Worm (Caenorhabditis elegans): ENCODE data around the gene rbm-22.

rbm-22 gene

ce11 chrIV:10896512-10896911 is 35.3 kb downstream of the rbm-22 start, which contains the start of gene srlf-13:
TSS of gene srlf-13 (minus strand) at chrIV:10896612.
- TF ChIP-seq sma-9 (GFP tag; optimal IDR thresholded peaks at IDR 0.05) = no peak
- TF ChIP-seq sma-9 (tag; optimal IDR thresholded peaks at IDR 0.05) = no peak
- TF ChIP-seq nhr-25 (tag; optimal IDR thresholded peaks at IDR 0.05) = no peak
- TF ChIP-seq ceh-16 (tag; optimal IDR thresholded peaks at IDR 0.05) = no peak
- TF ChIP-seq mdl-1 (tag; optimal IDR thresholded peaks at IDR 0.05) = no peak
- no peak for TF ChIP-seq ama-1 (optimal IDR thresholded peaks at IDR 0.05)
- TF ChIP-seq alr-1 (tag; optimal IDR thresholded peaks at IDR 0.05) = no peak
- TF ChIP-seq lsy-2 (tag; optimal IDR thresholded peaks at IDR 0.05) = no peak

DNA sequence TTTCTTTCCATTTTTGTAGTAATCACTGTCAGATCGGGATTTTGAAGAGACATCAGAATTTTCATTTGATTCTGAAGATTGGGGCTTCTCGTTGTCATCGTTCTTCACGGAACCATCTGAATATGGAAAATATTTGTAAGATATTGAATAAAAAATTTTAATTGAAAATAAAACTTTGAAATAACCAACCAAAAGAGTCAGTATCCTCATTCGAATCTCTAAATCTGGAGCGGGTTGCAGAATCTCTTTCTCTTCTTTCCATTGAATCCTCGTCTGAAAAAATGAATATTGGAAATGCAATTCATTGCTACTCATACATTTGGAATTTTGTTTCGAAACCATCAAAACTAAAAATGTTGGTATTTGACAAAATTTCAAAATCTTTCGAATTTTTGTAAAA is 37.0 kb downstream of the rbm-22 start:
- TF ChIP-seq ama-1 (optimal IDR thresholded peaks at IDR 0.05) (no peak), egl-27 (tag; optimal IDR thresholded peaks at IDR 0.05) (no peak), ztf-4 (tag; optimal IDR thresholded peaks at IDR 0.05) (no peak), nhr-21 (tag; optimal IDR thresholded peaks at IDR 0.05) (no peak), F13H6.1 (tag; optimal IDR thresholded peaks at IDR 0.05) (no peak), peb-1 (tag; optimal IDR thresholded peaks at IDR 0.05) (no peak), skn-1 (tag; optimal IDR thresholded peaks at IDR 0.05) (no peak)

ce11 chrIV:10899091-10899490 is 37.9 kb downstream of the rbm-22 start, which contains the start of the genes F13E9.9 and F13E9.19:
TSS of gene F13E9.9 (minus strand) at chrIV:10899191.
TSS of gene F13E9.19 (plus strand) at chrIV:10899406.
- TF ChIP-seq aly-2 (tag; optimal IDR thresholded peaks at IDR 0.05) (no peak), crh-2 (tag; optimal IDR thresholded peaks at IDR 0.05) (no peak), nhr-77 (tag; optimal IDR thresholded peaks at IDR 0.05) (no peak), nhr-11 (tag; optimal IDR thresholded peaks at IDR 0.05) (no peak)

ce11 chrIV:10900083-10900482 is 38.9 kb downstream of the rbm-22 start, which contains the start of gene srlf-30:
TSS of gene srlf-30 (plus strand) at chrIV:10900383.
- TF ChIP-seq sma-9 (GFP tag; optimal IDR thresholded peaks at IDR 0.05) = no peak
- no peak for TF ChIP-seq sma-9 (tag; optimal IDR thresholded peaks at IDR 0.05)
- TF ChIP-seq ama-1 (optimal IDR thresholded peaks at IDR 0.05) = no peak
- no peak for TF ChIP-seq R02D3.7 (tag; optimal IDR thresholded peaks at IDR 0.05)
- no peak for TF ChIP-seq ceh-16 (tag; optimal IDR thresholded peaks at IDR 0.05)
- no peak for TF ChIP-seq nhr-10 (tag; optimal IDR thresholded peaks at IDR 0.05)
- no peak for TF ChIP-seq fos-1 (tag; optimal IDR thresholded peaks at IDR 0.05)
- TF ChIP-seq nhr-237 (tag; optimal IDR thresholded peaks at IDR 0.05) = no peak
- TF ChIP-seq nhr-12 (tag; optimal IDR thresholded peaks at IDR 0.05) = no peak
- no peak for TF ChIP-seq snpc-4 (tag; optimal IDR thresholded peaks at IDR 0.05)
- TF ChIP-seq mab-5 (tag; optimal IDR thresholded peaks at IDR 0.05) = no peak
- no peak for TF ChIP-seq peb-1 (tag; optimal IDR thresholded peaks at IDR 0.05)
- no peak for TF ChIP-seq zag-1 (tag; optimal IDR thresholded peaks at IDR 0.05)
- no peak for TF ChIP-seq F13H6.1 (tag; optimal IDR thresholded peaks at IDR 0.05)
- no peak for TF ChIP-seq nhr-77 (tag; optimal IDR thresholded peaks at IDR 0.05)
- no peak for TF ChIP-seq lsy-2 (tag; optimal IDR thresholded peaks at IDR 0.05)
- TF ChIP-seq blmp-1 (tag; optimal IDR thresholded peaks at IDR 0.05; ENCODE audit: insufficient read depth) = no peak
- no peak for TF ChIP-seq nhr-25 (tag; optimal IDR thresholded peaks at IDR 0.05)
- no peak for TF ChIP-seq ztf-11 (tag; optimal IDR thresholded peaks at IDR 0.05)
- TF ChIP-seq lin-11 (tag; optimal IDR thresholded peaks at IDR 0.05) = no peak
- no peak for TF ChIP-seq nhr-129 (tag; optimal IDR thresholded peaks at IDR 0.05)

ce11 chrIV:10902476-10902875 is 41.3 kb downstream of the rbm-22 start:
- no peak for TF ChIP-seq egl-27 (tag; optimal IDR thresholded peaks at IDR 0.05)
- TF ChIP-seq sma-9 (GFP tag; optimal IDR thresholded peaks at IDR 0.05) = no peak
- TF ChIP-seq sma-9 (tag; optimal IDR thresholded peaks at IDR 0.05) = no peak
- TF ChIP-seq nhr-23 (tag; optimal IDR thresholded peaks at IDR 0.05) = no peak
- TF ChIP-seq nhr-11 (tag; optimal IDR thresholded peaks at IDR 0.05) = no peak
- no peak for TF ChIP-seq blmp-1 (tag; optimal IDR thresholded peaks at IDR 0.05; ENCODE audit: insufficient read depth)
- no peak for TF ChIP-seq ceh-82 (tag; optimal IDR thresholded peaks at IDR 0.05)
- TF ChIP-seq nhr-6 (tag; optimal IDR thresholded peaks at IDR 0.05) = no peak
- no peak for TF ChIP-seq ztf-1 (GFP tag; conservative IDR thresholded peaks at IDR 0.05)
- no peak for TF ChIP-seq ZK546.5 (tag; optimal IDR thresholded peaks at IDR 0.05)
- no peak for TF ChIP-seq crh-2 (tag; optimal IDR thresholded peaks at IDR 0.05)
